Worm (Caenorhabditis elegans) whole organism, young adult: Measurements from ENCODE around the gene mai-1.
A peak's percentile ranks its signal among the peaks of the same experiment; 100 is the strongest.

Experiments
- B0336.3 ChIP-seq: fragments of 200-800 bp; sonication (Bioruptor generic); IDR thresholded peaks from 2 replicates; pipeline ENCODE4 v1.3.6; 2022; ENCODE audit warnings: missing genetic modification characterization, missing compliant biosample characterization
- C06A6.2 ChIP-seq: fragments of 200-800 bp; sonication (Bioruptor generic); conservative IDR thresholded peaks from 2 replicates; pipeline ENCODE4 v1.3.6; 2022; ENCODE audit warnings: missing genetic modification characterization, missing compliant biosample characterization
- D2030.7 ChIP-seq: fragments of 200-800 bp; sonication (Bioruptor generic); IDR thresholded peaks from 2 replicates; pipeline ENCODE4 v1.3.6; 2022; ENCODE audit warnings: missing genetic modification reagents, missing genetic modification characterization, missing compliant biosample characterization
- F22D6.2 ChIP-seq: sonication (generic microtip); optimal IDR thresholded peaks from 2 replicates; lab custom pipeline; 2016; ENCODE audit warnings: mild to moderate bottlenecking, missing genetic modification characterization, missing compliant biosample characterization
- F39B2.1 ChIP-seq: fragments of 200-800 bp; sonication (Bioruptor generic); IDR thresholded peaks from 2 replicates; pipeline ENCODE4 v1.3.6; 2022; ENCODE audit warnings: missing genetic modification reagents, missing genetic modification characterization, missing compliant biosample characterization
- F57C9.4 ChIP-seq: sonication (generic microtip); optimal IDR thresholded peaks from 2 replicates; lab custom pipeline; 2017; ENCODE audit warnings: mild to moderate bottlenecking, missing genetic modification characterization, missing compliant biosample characterization
- K12H6.12 ChIP-seq: fragments of 200-800 bp; sonication (Bioruptor generic); optimal IDR thresholded peaks from 2 replicates; lab custom pipeline; 2018; ENCODE audit warnings: mild to moderate bottlenecking, missing genetic modification characterization, missing compliant biosample characterization
- Y53F4B.3 ChIP-seq: fragments of 200-800 bp; sonication (Bioruptor generic); IDR thresholded peaks from 2 replicates; pipeline ENCODE4 v1.3.6; 2022; ENCODE audit warnings: missing genetic modification reagents, missing genetic modification characterization, missing compliant biosample characterization
- Y56A3A.18 ChIP-seq: fragments of 200-800 bp; sonication (Bioruptor generic); IDR thresholded peaks from 2 replicates; pipeline ENCODE4 v1.3.6; 2022; ENCODE audit warnings: missing genetic modification reagents, missing genetic modification characterization, missing compliant biosample characterization
- Y67H2A.10 ChIP-seq: fragments of 200-800 bp; sonication (Bioruptor generic); conservative IDR thresholded peaks from 2 replicates; pipeline ENCODE4 v1.3.6; 2022; ENCODE audit warnings: missing genetic modification reagents, missing genetic modification characterization, missing compliant biosample characterization
- Y79H2A.3 ChIP-seq: fragments of 200-800 bp; sonication (Bioruptor generic); conservative IDR thresholded peaks from 2 replicates; pipeline ENCODE4 v1.3.6; 2022; ENCODE audit warnings: missing genetic modification reagents, missing genetic modification characterization, missing compliant biosample characterization
- attf-5 ChIP-seq: fragments of 200-800 bp; sonication (Bioruptor generic); optimal IDR thresholded peaks from 2 replicates; lab custom pipeline; 2018; ENCODE audit warnings: mild to moderate bottlenecking, missing genetic modification characterization, missing compliant biosample characterization
- attf-6 ChIP-seq: fragments of 200-800 bp; sonication (Bioruptor generic); IDR thresholded peaks from 2 replicates; pipeline ENCODE4 v1.3.6; 2022; ENCODE audit warnings: missing genetic modification reagents, missing genetic modification characterization, missing compliant biosample characterization
- bed-1 ChIP-seq: fragments of 200-800 bp; sonication (Bioruptor generic); IDR thresholded peaks from 2 replicates; pipeline ENCODE4 v1.3.6; 2022; ENCODE audit warnings: missing genetic modification reagents, missing genetic modification characterization, missing compliant biosample characterization
- ccch-3 ChIP-seq: fragments of 200-800 bp; sonication (Bioruptor generic); optimal IDR thresholded peaks from 2 replicates; lab custom pipeline; 2018; ENCODE audit warnings: mild to moderate bottlenecking, missing genetic modification characterization, missing compliant biosample characterization
- cebp-1 ChIP-seq, 2 experiments: fragments of 200-800 bp in 1 of 2; sonication (Bioruptor generic) in 1 of 2; sonication (generic microtip) in 1 of 2; IDR thresholded peaks in 1 of 2; optimal IDR thresholded peaks in 1 of 2; 2 replicates each; pipeline versions ENCODE4 v1.3.6 to Lab custom; 2017 to 2022; ENCODE audit warnings: missing compliant biosample characterization in 2 of 2, missing genetic modification characterization in 2 of 2, mild to moderate bottlenecking in 1 of 2, missing genetic modification reagents in 1 of 2, moderate library complexity in 1 of 2
- cebp-2 ChIP-seq: fragments of 200-800 bp; sonication (Bioruptor generic); IDR thresholded peaks from 2 replicates; pipeline ENCODE4 v1.3.6; 2022; ENCODE audit warnings: missing genetic modification characterization, missing compliant biosample characterization
- ceh-100 ChIP-seq: fragments of 200-800 bp; sonication (Bioruptor generic); IDR thresholded peaks from 2 replicates; pipeline ENCODE4 v1.3.6; 2022; ENCODE audit warnings: missing genetic modification reagents, missing genetic modification characterization, missing compliant biosample characterization
- ceh-27 ChIP-seq: fragments of 200-800 bp; sonication (Bioruptor generic); optimal IDR thresholded peaks from 2 replicates; lab custom pipeline; 2018; ENCODE audit warnings: mild to moderate bottlenecking, missing genetic modification characterization, moderate library complexity, missing compliant biosample characterization
- dox-1 ChIP-seq: fragments of 200-800 bp; sonication (Bioruptor generic); IDR thresholded peaks from 2 replicates; pipeline ENCODE4 v1.3.6; 2022; ENCODE audit warnings: missing genetic modification reagents, missing genetic modification characterization, missing compliant biosample characterization
- egl-44 ChIP-seq: fragments of 200-800 bp; sonication (Bioruptor generic); IDR thresholded peaks from 2 replicates; pipeline ENCODE4 v1.3.6; 2022; ENCODE audit warnings: missing genetic modification reagents, missing genetic modification characterization, missing compliant biosample characterization
- egrh-3 ChIP-seq: fragments of 200-800 bp; sonication (Bioruptor generic); IDR thresholded peaks from 2 replicates; pipeline ENCODE4 v1.3.6; 2022; ENCODE audit warnings: missing genetic modification reagents, missing genetic modification characterization, missing compliant biosample characterization
- gei-17 ChIP-seq: fragments of 200-800 bp; sonication (Bioruptor generic); optimal IDR thresholded peaks from 2 replicates; lab custom pipeline; 2018; ENCODE audit warnings: mild to moderate bottlenecking, missing genetic modification characterization, missing compliant biosample characterization
- hlh-12 ChIP-seq: sonication (generic microtip); optimal IDR thresholded peaks from 2 replicates; lab custom pipeline; 2016; ENCODE audit warnings: missing genetic modification characterization, missing compliant biosample characterization
- hmg-1.2 ChIP-seq: fragments of 200-800 bp; sonication (Bioruptor generic); IDR thresholded peaks from 2 replicates; pipeline ENCODE4 v1.3.6; 2022; ENCODE audit warnings: missing genetic modification reagents, missing genetic modification characterization, missing compliant biosample characterization
- hsf-1 ChIP-seq: fragments of 200-800 bp; sonication (Bioruptor generic); IDR thresholded peaks from 2 replicates; pipeline ENCODE4 v1.3.6; 2022; ENCODE audit warnings: missing genetic modification reagents, missing genetic modification characterization, missing compliant biosample characterization
- lag-1 ChIP-seq: fragments of 200-800 bp; sonication (Bioruptor generic); IDR thresholded peaks from 2 replicates; pipeline ENCODE4 v1.3.6; 2022; ENCODE audit warnings: missing genetic modification reagents, missing genetic modification characterization, missing compliant biosample characterization
- let-607 ChIP-seq, 2 experiments: fragments of 200-800 bp in 1 of 2; sonication (Bioruptor generic) in 1 of 2; sonication (generic microtip) in 1 of 2; optimal IDR thresholded peaks; 2 replicates each; lab custom pipeline; 2016 to 2018; ENCODE audit warnings: mild to moderate bottlenecking in 2 of 2, missing compliant biosample characterization in 2 of 2, missing genetic modification characterization in 2 of 2, moderate library complexity in 2 of 2, missing genotype in 1 of 2
- lin-35 ChIP-seq, 3 experiments: fragments of 150-350 bp in 2 of 3; sonication (generic microtip) in 1 of 3; optimal IDR thresholded peaks; 2 replicates each; lab custom pipeline; 2014 to 2018; ENCODE audit warnings: missing biosample characterization in 3 of 3, missing genetic modification characterization in 3 of 3, missing genetic modification reagents in 3 of 3
- lin-40 ChIP-seq: sonication (generic microtip); optimal IDR thresholded peaks from 2 replicates; lab custom pipeline; 2016; ENCODE audit warnings: missing genetic modification characterization, mild to moderate bottlenecking, missing compliant biosample characterization, missing genotype, missing genetic modification reagents
- lir-1 ChIP-seq: fragments of 200-800 bp; sonication (Bioruptor generic); conservative IDR thresholded peaks from 2 replicates; pipeline ENCODE4 v1.3.6; 2022; ENCODE audit warnings: missing genetic modification reagents, missing genetic modification characterization, missing compliant biosample characterization
- madf-6 ChIP-seq: fragments of 200-800 bp; sonication (Bioruptor generic); IDR thresholded peaks from 2 replicates; pipeline ENCODE4 v1.3.6; 2022; ENCODE audit warnings: missing genetic modification reagents, missing genetic modification characterization, missing compliant biosample characterization
- mcd-1 ChIP-seq: fragments of 200-800 bp; sonication (Bioruptor generic); IDR thresholded peaks from 2 replicates; pipeline ENCODE4 v1.3.6; 2022; ENCODE audit warnings: missing genetic modification reagents, missing genetic modification characterization, missing compliant biosample characterization
- mes-4 ChIP-seq: sonication (generic microtip); optimal IDR thresholded peaks from 2 replicates; lab custom pipeline; 2016; ENCODE audit warnings: missing genotype, missing genetic modification characterization, missing compliant biosample characterization
- nfyb-1 ChIP-seq: fragments of 200-800 bp; sonication (Bioruptor generic); IDR thresholded peaks from 2 replicates; pipeline ENCODE4 v1.3.6; 2022; ENCODE audit warnings: missing genetic modification reagents, missing genetic modification characterization, missing compliant biosample characterization
- nhr-80 ChIP-seq: sonication (generic microtip); optimal IDR thresholded peaks from 2 replicates; lab custom pipeline; 2016; ENCODE audit warnings: missing genetic modification characterization, missing compliant biosample characterization
- pha-4 ChIP-seq: fragments of 150-350 bp; sonication (generic microtip); optimal IDR thresholded peaks from 2 replicates; lab custom pipeline; 2014; ENCODE audit warnings: missing biosample characterization, missing genetic modification reagents, missing genetic modification characterization
- snpc-3.4 ChIP-seq: sonication (generic microtip); optimal IDR thresholded peaks from 2 replicates; lab custom pipeline; 2017; ENCODE audit warnings: missing genetic modification characterization, mild to moderate bottlenecking, missing compliant biosample characterization, antibody characterized with exemption, moderate library complexity, missing genotype, missing genetic modification reagents
- sptf-2 ChIP-seq: fragments of 200-800 bp; sonication (Bioruptor generic); optimal IDR thresholded peaks from 2 replicates; lab custom pipeline; 2018; ENCODE audit warnings: mild to moderate bottlenecking, missing genetic modification characterization, missing compliant biosample characterization
- zfh-2 ChIP-seq: fragments of 200-800 bp; sonication (Bioruptor generic); conservative IDR thresholded peaks from 2 replicates; pipeline ENCODE4 v1.3.6; 2022; ENCODE audit warnings: missing genetic modification reagents, missing genetic modification characterization, missing compliant biosample characterization
- ztf-18 ChIP-seq: sonication (generic microtip); optimal IDR thresholded peaks from 2 replicates; lab custom pipeline; 2016; ENCODE audit warnings: missing genotype, mild to moderate bottlenecking, missing genetic modification characterization, missing compliant biosample characterization

mai-1 gene

DNA sequence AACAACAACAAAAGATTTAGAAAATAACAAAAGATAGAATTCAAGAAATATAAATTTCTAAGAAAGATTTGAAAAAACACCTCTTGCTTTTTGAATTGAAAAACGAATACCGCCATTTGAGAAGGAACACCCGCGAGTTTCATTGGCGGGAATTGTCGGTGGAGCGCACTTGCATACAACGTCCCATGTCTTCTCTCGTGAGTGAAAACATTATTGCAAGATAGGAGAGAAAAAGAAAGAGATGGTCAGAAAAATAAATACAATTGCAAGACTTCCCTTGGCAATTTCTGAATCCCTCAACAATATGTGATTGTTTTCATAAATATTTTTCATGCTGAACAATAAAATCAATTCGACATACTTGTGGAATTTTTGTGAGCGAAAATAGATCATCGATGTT lies 10.3 kb downstream of the mai-1 start, which contains the start of gene K10B3.5 (continued):
- peak; percentile 93 for TF ChIP-seq mcd-1
- peak in 2 of 3 experiments; percentile 6 to 50 for TF ChIP-seq lin-35 (GFP tag; optimal IDR thresholded peaks at IDR 0.05; lab: Kevin White, UChicago)
- TF ChIP-seq pha-4 (tag; lab: Kevin White, UChicago) = peak; percentile 44
- no peak for TF ChIP-seq cebp-1 (GFP tag; IDR thresholded peaks at IDR 0.05; lab: Robert Waterston, UW)
- TF ChIP-seq cebp-1 (tag; optimal IDR thresholded peaks at IDR 0.05; lab: Kevin White, UChicago) = peak; percentile 59
- TF ChIP-seq lag-1 (GFP tag; lab: Robert Waterston, UW) = no peak
- TF ChIP-seq nhr-80 = peak; percentile 46
- TF ChIP-seq zfh-2 (GFP tag; lab: Robert Waterston, UW) = no peak
- peak; percentile 48 for TF ChIP-seq lin-40 (tag; lab: Kevin White, UChicago)
- TF ChIP-seq ztf-18 (tag; lab: Kevin White, UChicago) = peak; percentile 28
- TF ChIP-seq hmg-1.2 (GFP tag; lab: Robert Waterston, UW) = peak; percentile 57; the same call in 1 of the 2 replicates
- TF ChIP-seq F22D6.2 (tag; lab: Kevin White, UChicago) = no peak
- TF ChIP-seq sptf-2 (GFP tag; lab: Kevin White, UChicago) = no peak
- no peak for TF ChIP-seq egrh-3 (GFP tag; lab: Robert Waterston, UW)
- TF ChIP-seq attf-5 (GFP tag; lab: Kevin White, UChicago) = peak; percentile 61
- TF ChIP-seq madf-6 (GFP tag; lab: Robert Waterston, UW) = peak; percentile 15; the same call in 1 of the 2 replicates

DNA sequence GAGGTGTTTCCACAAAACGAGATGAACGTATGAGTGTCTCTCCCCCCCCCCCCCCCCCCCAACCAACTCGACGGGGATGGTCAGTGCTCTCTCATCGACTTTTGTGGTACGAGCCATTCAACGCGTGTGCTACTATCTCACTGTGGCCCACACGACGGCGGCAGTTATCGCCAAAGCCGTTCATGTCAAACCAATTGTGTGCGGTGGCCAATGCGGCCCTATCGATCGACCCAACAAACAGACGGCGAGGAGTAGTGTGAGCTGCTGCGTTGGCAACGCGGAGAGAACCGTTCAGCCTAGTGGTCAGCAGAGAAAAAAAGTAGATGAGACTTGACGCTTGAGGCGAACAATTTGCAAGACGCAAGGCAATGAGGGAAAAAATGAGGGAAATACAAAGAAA lies 13.6 kb downstream of the mai-1 start:
- peak; percentile 32 for TF ChIP-seq ceh-27 (GFP tag; lab: Kevin White, UChicago)
- TF ChIP-seq zfh-2 (GFP tag; lab: Robert Waterston, UW) = peak; percentile 84
- no peak for TF ChIP-seq hlh-12 (tag; lab: Kevin White, UChicago)
- no peak for TF ChIP-seq gei-17
- peak; percentile 33; the same call in 1 of the 2 replicates for TF ChIP-seq B0336.3 (GFP tag; lab: Robert Waterston, UW)
- peak; percentile 29 for TF ChIP-seq nhr-80
- TF ChIP-seq nfyb-1 = peak; percentile 51; the same call in 1 of the 2 replicates
- TF ChIP-seq let-607 (tag; optimal IDR thresholded peaks at IDR 0.05; lab: Kevin White, UChicago) = peak; percentile 33 to 39
- no peak for TF ChIP-seq cebp-1 (GFP tag; IDR thresholded peaks at IDR 0.05; lab: Robert Waterston, UW)
- TF ChIP-seq cebp-1 (tag; optimal IDR thresholded peaks at IDR 0.05; lab: Kevin White, UChicago) = peak; percentile 12
- TF ChIP-seq attf-6 (GFP tag; lab: Robert Waterston, UW) = no peak
- peak; percentile 8; the same call in 1 of the 2 replicates for TF ChIP-seq hmg-1.2 (GFP tag; lab: Robert Waterston, UW)
- peak; percentile 58 for TF ChIP-seq dox-1
- TF ChIP-seq snpc-3.4 (tag; lab: Kevin White, UChicago) = no peak
- peak; percentile 52; the same call in 1 of the 2 replicates for TF ChIP-seq mcd-1

DNA sequence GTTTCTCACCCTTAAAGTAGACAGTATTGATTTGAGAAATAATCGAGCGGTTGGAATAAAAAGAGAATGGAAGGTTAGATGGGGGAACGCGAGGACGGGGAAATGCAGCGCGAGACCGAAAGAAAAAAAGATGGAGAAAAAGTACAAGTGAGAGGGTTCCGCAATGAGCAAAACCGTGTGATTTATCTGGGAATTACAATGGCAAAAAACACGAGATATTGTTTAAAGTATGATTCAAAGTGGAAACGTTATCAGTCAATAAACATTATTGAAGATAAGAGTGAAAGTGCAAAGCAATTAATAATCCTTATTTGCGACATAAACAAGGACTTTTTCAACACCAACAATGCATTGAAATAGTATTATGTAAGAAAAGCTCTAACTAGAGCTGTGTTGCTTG lies 14.2 kb downstream of the mai-1 start, which contains the start of gene ztf-13:
Gene ztf-13, minus strand, starts transcription at position 11 of the 400 bp plus-strand sequence.
- peak; percentile 0 for TF ChIP-seq nhr-80
- TF ChIP-seq Y79H2A.3 (GFP tag; lab: Robert Waterston, UW) = no peak
- TF ChIP-seq cebp-1 (GFP tag; IDR thresholded peaks at IDR 0.05; lab: Robert Waterston, UW) = no peak
- TF ChIP-seq cebp-1 (tag; optimal IDR thresholded peaks at IDR 0.05; lab: Kevin White, UChicago) = peak; percentile 27
- TF ChIP-seq F57C9.4 (tag; lab: Kevin White, UChicago) = no peak
- no peak for TF ChIP-seq lin-35 (GFP tag; optimal IDR thresholded peaks at IDR 0.05; lab: Kevin White, UChicago)
- TF ChIP-seq Y56A3A.18 (GFP tag; lab: Robert Waterston, UW) = no peak
- no peak for TF ChIP-seq Y53F4B.3 (GFP tag; lab: Robert Waterston, UW)
- no peak for TF ChIP-seq F39B2.1 (GFP tag; lab: Robert Waterston, UW)
- TF ChIP-seq pha-4 (tag; lab: Kevin White, UChicago) = peak; percentile 6

DNA sequence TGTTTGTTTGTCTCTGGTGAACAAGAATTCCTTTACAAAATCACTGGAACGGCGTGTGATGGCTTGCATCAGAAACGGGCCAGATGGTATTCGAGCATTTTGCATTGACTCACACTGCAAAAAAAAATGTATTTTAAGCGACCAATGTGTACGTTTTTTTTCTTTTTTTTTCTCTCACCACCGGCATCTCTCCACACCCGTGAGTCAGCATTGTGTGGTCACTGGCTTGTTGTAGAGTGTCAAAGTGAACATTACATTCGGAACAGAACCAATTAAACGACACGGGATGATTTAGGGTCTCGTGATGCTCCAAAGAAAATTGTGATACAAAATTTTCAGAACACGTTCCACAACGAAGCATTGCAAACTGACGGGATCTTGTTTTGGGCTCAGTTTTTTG lies 14.8 kb downstream of the mai-1 start:
- TF ChIP-seq cebp-2 (GFP tag; lab: Robert Waterston, UW) (no peak), ccch-3 (GFP tag; lab: Kevin White, UChicago) (no peak), C06A6.2 (GFP tag; lab: Robert Waterston, UW) (no peak), K12H6.12 (tag; lab: Kevin White, UChicago) (peak; percentile 4), attf-5 (GFP tag; lab: Kevin White, UChicago) (no peak), hsf-1 (no peak), ceh-100 (no peak), D2030.7 (no peak), Y67H2A.10 (GFP tag; lab: Robert Waterston, UW) (no peak), pha-4 (tag; lab: Kevin White, UChicago) (no peak), bed-1 (no peak), Y79H2A.3 (GFP tag; lab: Robert Waterston, UW) (no peak), lir-1 (GFP tag; lab: Robert Waterston, UW) (no peak), mes-4 (tag; lab: Kevin White, UChicago) (no peak), egl-44 (GFP tag; lab: Robert Waterston, UW) (no peak)
